Fruit fly (Drosophila melanogaster) whole organism, embryonic: ENCODE results near the gene CG7182.
A peak's percentile ranks its signal among the peaks of the same experiment; 100 is the strongest.

Experiments
- Abd-B ChIP-seq: fragments of 200-800 bp; sonication (Bioruptor generic); optimal IDR thresholded peaks from 2 replicates; lab custom pipeline; 2018; ENCODE audit warnings: missing biosample characterization, mild to moderate bottlenecking, missing genetic modification characterization, moderate library complexity
- Adf1 ChIP-seq: fragments of 200-800 bp; sonication (Bioruptor generic); IDR thresholded peaks from 2 replicates; pipeline ENCODE4 v1.3.6; 2022; ENCODE audit warnings: missing biosample characterization, missing genetic modification characterization
- Atf6 ChIP-seq: fragments of 200-800 bp; sonication (Bioruptor generic); IDR thresholded peaks from 2 replicates; pipeline ENCODE4 v1.3.6; 2022; ENCODE audit warnings: missing biosample characterization, missing genetic modification characterization
- BEAF-32 ChIP-seq: fragments of 200-800 bp; sonication (Bioruptor generic); optimal IDR thresholded peaks from 3 replicates; lab custom pipeline; 2017; ENCODE audit warnings: missing biosample characterization, missing genetic modification characterization, mild to moderate bottlenecking, moderate library complexity, missing genetic modification reagents
- CG10959 ChIP-seq: fragments of 200-800 bp; sonication (Bioruptor generic); IDR thresholded peaks from 2 replicates; pipeline ENCODE4 v1.3.6; 2022; ENCODE audit warnings: missing biosample characterization, missing genetic modification characterization
- CG11247 ChIP-seq: fragments of 200-800 bp; sonication (Bioruptor generic); IDR thresholded peaks from 2 replicates; pipeline ENCODE4 v1.3.6; 2022; ENCODE audit warnings: missing biosample characterization, missing genetic modification characterization
- CG14441 ChIP-seq: fragments of 200-800 bp; sonication (Bioruptor generic); IDR thresholded peaks from 2 replicates; pipeline ENCODE4 v1.3.6; 2022; ENCODE audit warnings: missing biosample characterization, missing genetic modification characterization
- CG14710 ChIP-seq: fragments of 200-800 bp; sonication (Bioruptor generic); optimal IDR thresholded peaks from 3 replicates; lab custom pipeline; 2019; ENCODE audit warnings: missing biosample characterization, mild to moderate bottlenecking, missing genetic modification characterization, moderate library complexity
- CG1603 ChIP-seq: fragments of 200-800 bp; sonication (Bioruptor generic); optimal IDR thresholded peaks from 2 replicates; lab custom pipeline; 2019; ENCODE audit warnings: missing biosample characterization, mild to moderate bottlenecking, missing genetic modification characterization, moderate library complexity
- CG18011 ChIP-seq: fragments of 200-800 bp; sonication (Bioruptor generic); optimal IDR thresholded peaks from 2 replicates; lab custom pipeline; 2017; ENCODE audit warnings: missing biosample characterization, missing genetic modification characterization, mild to moderate bottlenecking, moderate library complexity, missing genotype
- CG18764 ChIP-seq: fragments of 200-800 bp; sonication (Bioruptor generic); optimal IDR thresholded peaks from 3 replicates; lab custom pipeline; 2016; ENCODE audit warnings: missing biosample characterization, missing genetic modification characterization
- CG2678 ChIP-seq: fragments of 200-800 bp; sonication (Bioruptor generic); optimal IDR thresholded peaks from 3 replicates; lab custom pipeline; 2019; ENCODE audit warnings: missing biosample characterization, mild to moderate bottlenecking, missing genetic modification characterization, moderate library complexity
- CG3163 ChIP-seq: fragments of 200-800 bp; sonication (Bioruptor generic); optimal IDR thresholded peaks from 3 replicates; lab custom pipeline; 2016; ENCODE audit warnings: missing biosample characterization, missing genetic modification characterization
- CG3281 ChIP-seq: fragments of 200-800 bp; sonication (Bioruptor generic); optimal IDR thresholded peaks from 3 replicates; lab custom pipeline; 2017; ENCODE audit warnings: missing biosample characterization, mild to moderate bottlenecking, missing genetic modification characterization
- CG34224 ChIP-seq: fragments of 200-800 bp; sonication (Bioruptor generic); IDR thresholded peaks from 3 replicates; pipeline ENCODE4 v1.3.6; 2022; ENCODE audit warnings: missing biosample characterization, missing genetic modification characterization; ENCODE audit not compliant: partially characterized antibody
- CG34376 ChIP-seq: fragments of 200-800 bp; sonication (Bioruptor generic); optimal IDR thresholded peaks from 2 replicates; lab custom pipeline; 2018; ENCODE audit warnings: missing biosample characterization, mild to moderate bottlenecking, missing genetic modification characterization
- CG42726 ChIP-seq: fragments of 200-800 bp; sonication (Bioruptor generic); IDR thresholded peaks from 2 replicates; pipeline ENCODE4 v1.3.6; 2022; ENCODE audit warnings: missing biosample characterization, missing genetic modification characterization; ENCODE audit not compliant: partially characterized antibody
- CG6683 ChIP-seq: fragments of 200-800 bp; sonication (Bioruptor generic); optimal IDR thresholded peaks from 2 replicates; lab custom pipeline; 2017; ENCODE audit warnings: missing biosample characterization, mild to moderate bottlenecking, missing genetic modification characterization, missing genetic modification reagents
- CG6791 ChIP-seq: fragments of 200-800 bp; sonication (Bioruptor generic); IDR thresholded peaks from 3 replicates; pipeline ENCODE4 v1.3.6; 2022; ENCODE audit warnings: missing biosample characterization, missing genetic modification characterization; ENCODE audit not compliant: partially characterized antibody
- CG9609 ChIP-seq: fragments of 200-800 bp; sonication (Bioruptor generic); optimal IDR thresholded peaks from 3 replicates; lab custom pipeline; 2016; ENCODE audit warnings: missing biosample characterization, missing genetic modification characterization
- Dp ChIP-seq: fragments of 200-800 bp; sonication (Bioruptor generic); optimal IDR thresholded peaks from 2 replicates; lab custom pipeline; 2018; ENCODE audit warnings: missing biosample characterization, mild to moderate bottlenecking, missing genetic modification characterization, moderate library complexity
- ERR ChIP-seq: fragments of 200-800 bp; sonication (Bioruptor generic); optimal IDR thresholded peaks from 2 replicates; lab custom pipeline; 2016; ENCODE audit warnings: missing biosample characterization, missing genetic modification characterization
- Med ChIP-seq: fragments of 200-800 bp; sonication (Bioruptor generic); peaks from one replicate; lab custom pipeline; 2016; ENCODE audit warnings: missing biosample characterization, missing genetic modification characterization, mild to moderate bottlenecking, inconsistent platforms, moderate library complexity
- Nf-YA ChIP-seq: fragments of 200-800 bp; sonication (Bioruptor generic); IDR thresholded peaks from 2 replicates; pipeline ENCODE4 v1.3.6; 2022; ENCODE audit warnings: missing biosample characterization, missing genetic modification characterization
- Nf-YC ChIP-seq: fragments of 200-800 bp; optimal IDR thresholded peaks from 3 replicates; lab custom pipeline; 2019; ENCODE audit warnings: missing biosample characterization, mild to moderate bottlenecking, missing genetic modification characterization, moderate library complexity
- NfI ChIP-seq: fragments of 200-800 bp; sonication (Bioruptor generic); optimal IDR thresholded peaks from 3 replicates; lab custom pipeline; 2018; ENCODE audit warnings: missing biosample characterization, mild to moderate bottlenecking, missing genetic modification characterization, moderate library complexity
- Rfx ChIP-seq: fragments of 200-800 bp; sonication (Bioruptor generic); IDR thresholded peaks from 2 replicates; pipeline ENCODE4 v1.3.6; 2022; ENCODE audit warnings: missing biosample characterization, missing genetic modification characterization
- Sin3A ChIP-seq: fragments of >200 bp; optimal IDR thresholded peaks from 2 replicates; lab custom pipeline; 2018
- Sox100B ChIP-seq: fragments of 200-800 bp; sonication (Bioruptor generic); optimal IDR thresholded peaks from 3 replicates; lab custom pipeline; 2018; ENCODE audit warnings: missing biosample characterization, mild to moderate bottlenecking, missing genetic modification characterization
- Sox102F ChIP-seq: fragments of 200-800 bp; sonication (Bioruptor generic); optimal IDR thresholded peaks from 2 replicates; lab custom pipeline; 2018; ENCODE audit warnings: missing biosample characterization, mild to moderate bottlenecking, missing genetic modification characterization, moderate library complexity
- Sry-δ ChIP-seq: fragments of 200-800 bp; sonication (Bioruptor generic); optimal IDR thresholded peaks from 2 replicates; lab custom pipeline; 2016; ENCODE audit warnings: missing biosample characterization, missing genetic modification characterization
- YL-1 ChIP-seq: fragments of 200-800 bp; sonication (Bioruptor generic); optimal IDR thresholded peaks from 3 replicates; lab custom pipeline; 2017; ENCODE audit warnings: missing biosample characterization, mild to moderate bottlenecking, missing genetic modification characterization
- abd-A ChIP-seq: fragments of 200-800 bp; sonication (Bioruptor generic); optimal IDR thresholded peaks from 3 replicates; lab custom pipeline; 2019; ENCODE audit warnings: missing biosample characterization, mild to moderate bottlenecking, missing genetic modification characterization, moderate library complexity
- ash1 ChIP-seq: fragments of 200-800 bp; sonication (Bioruptor generic); optimal IDR thresholded peaks from 2 replicates; lab custom pipeline; 2018; ENCODE audit warnings: missing biosample characterization, mild to moderate bottlenecking, missing genetic modification characterization
- az2 ChIP-seq: fragments of 200-800 bp; sonication (Bioruptor generic); optimal IDR thresholded peaks from 3 replicates; lab custom pipeline; 2016; ENCODE audit warnings: missing biosample characterization, missing genetic modification characterization
- bbx ChIP-seq: fragments of 200-800 bp; sonication (Bioruptor generic); IDR thresholded peaks from 2 replicates; pipeline ENCODE4 v1.3.6; 2022; ENCODE audit warnings: missing biosample characterization, missing genetic modification characterization; ENCODE audit not compliant: partially characterized antibody
- br ChIP-seq: fragments of >200 bp; optimal IDR thresholded peaks from 2 replicates; lab custom pipeline; 2017
- corto ChIP-seq: fragments of 200-800 bp; sonication (Bioruptor generic); optimal IDR thresholded peaks from 2 replicates; lab custom pipeline; 2016; ENCODE audit warnings: missing biosample characterization, mild to moderate bottlenecking, missing genetic modification characterization, moderate library complexity
- croc ChIP-seq: fragments of 200-800 bp; sonication (Bioruptor generic); conservative IDR thresholded peaks from 3 replicates; pipeline ENCODE4 v1.3.6; 2022; ENCODE audit warnings: missing biosample characterization, missing genetic modification characterization
- dmrt99B ChIP-seq: fragments of 200-800 bp; sonication (Bioruptor generic); optimal IDR thresholded peaks from 2 replicates; lab custom pipeline; 2018; ENCODE audit warnings: missing biosample characterization, mild to moderate bottlenecking, missing genetic modification characterization, moderate library complexity
- grn ChIP-seq: fragments of 200-800 bp; sonication (Bioruptor generic); optimal IDR thresholded peaks from 3 replicates; lab custom pipeline; 2017; ENCODE audit warnings: missing biosample characterization, missing genetic modification characterization
- hth ChIP-seq: fragments of >200 bp; optimal IDR thresholded peaks from 2 replicates; lab custom pipeline; 2017; ENCODE audit warnings: inconsistent platforms
- ken ChIP-seq: fragments of 200-800 bp; sonication (Bioruptor generic); IDR thresholded peaks from 3 replicates; pipeline ENCODE4 v1.3.6; 2022; ENCODE audit warnings: missing biosample characterization, missing genetic modification characterization
- nerfin-2 ChIP-seq: fragments of 200-800 bp; sonication (Bioruptor generic); IDR thresholded peaks from 2 replicates; pipeline ENCODE4 v1.3.6; 2022; ENCODE audit warnings: missing biosample characterization, missing genetic modification characterization; ENCODE audit not compliant: partially characterized antibody
- odd ChIP-seq: fragments of 200-800 bp; sonication (Bioruptor generic); optimal IDR thresholded peaks from 2 replicates; lab custom pipeline; 2017; ENCODE audit warnings: missing biosample characterization, mild to moderate bottlenecking, missing genetic modification characterization
- pzg ChIP-seq: fragments of 200-800 bp; sonication (Bioruptor generic); optimal IDR thresholded peaks from 3 replicates; lab custom pipeline; 2018; ENCODE audit warnings: missing biosample characterization, mild to moderate bottlenecking, missing genetic modification characterization, moderate library complexity
- ro ChIP-seq: fragments of 200-800 bp; sonication (Bioruptor generic); IDR thresholded peaks from 2 replicates; pipeline ENCODE4 v1.3.6; 2022; ENCODE audit warnings: missing biosample characterization, missing genetic modification characterization
- salm ChIP-seq: fragments of 200-800 bp; sonication (Bioruptor generic); optimal IDR thresholded peaks from 2 replicates; lab custom pipeline; 2018; ENCODE audit warnings: missing biosample characterization, mild to moderate bottlenecking, missing genetic modification characterization
- stc ChIP-seq: fragments of 200-800 bp; sonication (Bioruptor generic); IDR thresholded peaks from 2 replicates; pipeline ENCODE4 v1.3.6; 2022; ENCODE audit warnings: missing biosample characterization, missing genetic modification characterization
- unpg ChIP-seq: fragments of 200-800 bp; sonication (Bioruptor generic); optimal IDR thresholded peaks from 3 replicates; lab custom pipeline; 2018; ENCODE audit warnings: missing biosample characterization, mild to moderate bottlenecking, missing genetic modification characterization, moderate library complexity

Gene CG7182

DNA sequence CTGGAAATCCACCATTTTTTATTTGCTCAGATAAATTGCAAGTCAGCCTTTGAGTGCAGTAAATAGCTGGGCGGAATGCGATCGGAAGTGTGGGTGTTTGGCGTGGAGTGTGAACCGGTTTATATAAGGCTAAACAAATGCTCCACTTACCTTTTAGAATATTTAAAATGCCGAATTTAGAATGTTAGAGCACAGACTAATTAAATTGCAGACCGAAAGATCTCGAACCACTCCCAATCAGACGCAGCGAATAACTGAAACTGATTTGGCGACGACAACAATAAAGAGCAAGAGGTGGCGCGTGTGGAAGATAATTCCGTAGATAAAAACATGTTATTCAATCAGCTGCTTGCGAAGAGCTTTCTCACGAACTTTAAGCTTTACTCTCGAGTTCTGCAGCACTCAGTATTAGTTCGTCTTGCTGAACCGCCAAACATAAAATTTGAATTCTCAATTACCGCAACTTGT is 14.5 kb upstream of the CG7182 start, which contains the start of gene Idh (continued):
- TF ChIP-seq Abd-B (GFP tag; lab: Kevin White, UChicago) (peak; percentile 13), CG18011 (GFP tag; lab: Kevin White, UChicago) (peak; percentile 99), CG6683 (GFP tag; lab: Kevin White, UChicago) (peak; percentile 5), CG10959 (GFP tag; lab: Robert Waterston, UW) (no peak), odd (GFP tag; lab: Kevin White, UChicago) (peak; percentile 29), CG34376 (GFP tag; lab: Kevin White, UChicago) (peak; percentile 96), Sry-δ (GFP tag; lab: Kevin White, UChicago) (peak; percentile 13), Adf1 (GFP tag; lab: Robert Waterston, UW) (peak; percentile 9; the same call in 1 of the 2 replicates), Sox100B (GFP tag; lab: Kevin White, UChicago) (no peak), dmrt99B (tag; lab: Kevin White, UChicago) (peak; percentile 21), hth (lab: Kevin White, UChicago) (no peak), YL-1 (peak; percentile 8), nerfin-2 (GFP tag; lab: Robert Waterston, UW) (peak; percentile 38; the same call in 1 of the 2 replicates), stc (0 out of 2 replicates have a peak, but pooled peaks have one; percentile 33), CG2678 (tag; lab: Kevin White, UChicago) (peak; percentile 41), CG18764 (GFP tag; lab: Kevin White, UChicago) (no peak), br (no peak), CG11247 (GFP tag; lab: Robert Waterston, UW) (0 out of 2 replicates have a peak, but pooled peaks have one; percentile 14), ro (no peak), CG34224 (GFP tag; lab: Robert Waterston, UW) (peak; percentile 65), CG1603 (tag; lab: Kevin White, UChicago) (peak; percentile 2), salm (peak; percentile 13), CG3281 (peak; percentile 42), abd-A (peak; percentile 76), CG3163 (GFP tag; lab: Kevin White, UChicago) (peak; percentile 62), ken (peak; percentile 38; the same call in 1 of the 3 replicates), Med (GFP tag; lab: Kevin White, UChicago) (peak; percentile 92), az2 (GFP tag; lab: Kevin White, UChicago) (no peak), NfI (peak; percentile 31), Atf6 (peak; percentile 47; the same call in 1 of the 2 replicates), CG42726 (peak; percentile 37; the same call in 1 of the 2 replicates), CG14710 (no peak), pzg (GFP tag; lab: Kevin White, UChicago) (peak; percentile 65), BEAF-32 (peak; percentile 52), unpg (GFP tag; lab: Kevin White, UChicago) (peak; percentile 21), Nf-YC (tag; lab: Kevin White, UChicago) (peak; percentile 49), Sox102F (GFP tag; lab: Kevin White, UChicago) (peak; percentile 30), CG9609 (GFP tag; lab: Kevin White, UChicago) (no peak), bbx (GFP tag; lab: Robert Waterston, UW) (peak; percentile 65), Sin3A (lab: Kevin White, UChicago) (no peak), ERR (no peak), CG6791 (GFP tag; lab: Robert Waterston, UW) (0 out of 3 replicates have a peak, but pooled peaks have one; percentile 31), CG14441 (GFP tag; lab: Robert Waterston, UW) (peak; percentile 45; the same call in 1 of the 2 replicates), Dp (GFP tag; lab: Kevin White, UChicago) (peak; percentile 99), ash1 (no peak), corto (GFP tag; lab: Kevin White, UChicago) (no peak), Nf-YA (GFP tag; lab: Robert Waterston, UW) (no peak), Rfx (peak; percentile 52; the same call in 1 of the 2 replicates), grn (GFP tag; lab: Kevin White, UChicago) (peak; percentile 54), croc (GFP tag; lab: Robert Waterston, UW) (no peak)
